Fruit fly (Drosophila melanogaster): ENCODE results near the gene CG10555.

The CG10555 gene

DNA sequence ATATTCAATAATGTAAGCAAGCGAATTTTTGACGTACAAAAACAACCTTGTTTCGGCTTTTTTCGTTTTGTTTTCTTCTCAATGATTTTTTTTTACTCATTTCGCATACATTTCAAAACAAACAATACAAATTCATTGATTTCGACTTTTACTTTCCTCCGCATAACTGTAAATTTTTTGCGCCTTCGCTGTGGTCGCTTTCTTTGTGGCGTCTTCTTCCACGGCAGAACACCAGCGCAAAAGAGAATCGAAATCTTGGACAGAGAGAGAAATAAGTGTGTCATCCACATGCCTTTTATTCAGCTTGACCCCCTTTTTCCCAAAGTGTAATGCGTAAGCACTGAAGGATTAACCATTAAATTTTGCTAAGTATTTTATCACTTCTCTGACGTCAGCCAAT lies 15.6 kb downstream of the CG10555 start:
- TF ChIP-seq Med (GFP tag) (peak; percentile 52), tna (GFP tag; IDR thresholded peaks at IDR 0.05; ENCODE audit: partially characterized antibody) (no peak), zen2 (GFP tag; IDR thresholded peaks at IDR 0.05; ENCODE audit: partially characterized antibody) (no peak), zf30C (GFP tag; optimal IDR thresholded peaks at IDR 0.05) (peak; percentile 55), CG2120 (GFP tag; optimal IDR thresholded peaks at IDR 0.05) (peak; percentile 9), al (GFP tag; IDR thresholded peaks at IDR 0.05) (no peak), Blimp-1 (GFP tag; optimal IDR thresholded peaks at IDR 0.05) (peak; percentile 73), row (GFP tag; IDR thresholded peaks at IDR 0.05) (0 out of 3 replicates have a peak, but pooled peaks have one; percentile 25), ro (GFP tag; IDR thresholded peaks at IDR 0.05) (no peak)

DNA sequence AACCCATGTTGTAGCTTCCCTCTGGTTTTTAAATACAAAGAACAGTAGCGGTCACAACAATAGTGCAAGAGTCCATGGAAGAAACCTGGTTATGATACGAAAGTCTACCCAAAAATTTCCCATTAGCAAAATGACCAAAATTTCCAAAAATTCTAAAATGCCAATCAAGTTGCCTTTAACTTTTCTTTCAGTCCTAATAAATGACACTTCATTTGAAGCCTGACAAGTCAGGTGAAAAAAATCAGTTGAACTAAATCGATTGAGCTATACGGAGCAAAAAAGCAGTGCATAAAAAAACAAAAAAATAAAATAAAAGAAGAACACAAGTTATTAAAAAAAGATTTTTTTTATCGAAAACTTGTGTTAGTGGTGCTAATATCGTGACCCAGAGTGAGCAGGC lies 16.9 kb downstream of the CG10555 start:
- TF ChIP-seq CG8944 (GFP tag; optimal IDR thresholded peaks at IDR 0.05), result no peak
- no peak for TF ChIP-seq CG13775 (GFP tag; optimal IDR thresholded peaks at IDR 0.05)
- TF ChIP-seq slou (GFP tag; optimal IDR thresholded peaks at IDR 0.05), result no peak
- no peak for TF ChIP-seq tap (tag; optimal IDR thresholded peaks at IDR 0.05)
- no peak for TF ChIP-seq hkb (optimal IDR thresholded peaks at IDR 0.05)
- no peak for TF ChIP-seq hkb (GFP tag; IDR thresholded peaks at IDR 0.05)
- TF ChIP-seq CG6272 (GFP tag; IDR thresholded peaks at IDR 0.05), result no peak
- no peak for TF ChIP-seq maf-S (GFP tag; optimal IDR thresholded peaks at IDR 0.05)
- no peak for TF ChIP-seq sna (GFP tag; IDR thresholded peaks at IDR 0.05; ENCODE audit: partially characterized antibody)
- TF ChIP-seq CkIIα-i1 (GFP tag; IDR thresholded peaks at IDR 0.05), result no peak
- TF ChIP-seq Deaf1 (tag; optimal IDR thresholded peaks at IDR 0.05), result no peak
- no peak for TF ChIP-seq NC2α (GFP tag; optimal IDR thresholded peaks at IDR 0.05)
- TF ChIP-seq CG7839 (tag; optimal IDR thresholded peaks at IDR 0.05), result no peak
- no peak for TF ChIP-seq phol (tag; optimal IDR thresholded peaks at IDR 0.05)
- no peak for TF ChIP-seq BtbVII (GFP tag; optimal IDR thresholded peaks at IDR 0.05)
- TF ChIP-seq CG14441 (GFP tag; IDR thresholded peaks at IDR 0.05), result no peak
- no peak for TF ChIP-seq CG30431 (GFP tag; optimal IDR thresholded peaks at IDR 0.05)
- TF ChIP-seq Atf6 (GFP tag; IDR thresholded peaks at IDR 0.05), result no peak
- TF ChIP-seq Med (GFP tag), result peak; percentile 12
- TF ChIP-seq Drgx (GFP tag; IDR thresholded peaks at IDR 0.05), result no peak
- TF ChIP-seq fru (optimal IDR thresholded peaks at IDR 0.05), result no peak
- TF ChIP-seq tx (GFP tag; optimal IDR thresholded peaks at IDR 0.05), result no peak
- no peak for TF ChIP-seq CG11695 (GFP tag; IDR thresholded peaks at IDR 0.05)
- TF ChIP-seq Nf-YB (GFP tag; optimal IDR thresholded peaks at IDR 0.05), result no peak
- TF ChIP-seq Ptx1 (GFP tag; IDR thresholded peaks at IDR 0.05), result 0 out of 2 replicates have a peak, but pooled peaks have one; percentile 19
- no peak for TF ChIP-seq CG6683 (GFP tag; optimal IDR thresholded peaks at IDR 0.05)
- peak; percentile 25 for TF ChIP-seq Ets65A (GFP tag)
- TF ChIP-seq CG9609 (GFP tag; optimal IDR thresholded peaks at IDR 0.05), result no peak
- TF ChIP-seq dati (GFP tag; IDR thresholded peaks at IDR 0.05), result no peak
- no peak for TF ChIP-seq CG3726 (GFP tag; IDR thresholded peaks at IDR 0.05)
- TF ChIP-seq CG1024 (GFP tag; IDR thresholded peaks at IDR 0.05), result no peak
- no peak for TF ChIP-seq fd96Cb (tag; optimal IDR thresholded peaks at IDR 0.05)
- TF ChIP-seq CG11696 (GFP tag; IDR thresholded peaks at IDR 0.05), result peak; percentile 56; the same call in 1 of the 2 replicates
- TF ChIP-seq luna (GFP tag; optimal IDR thresholded peaks at IDR 0.05), result no peak
- peak; percentile 5 for TF ChIP-seq CG11504 (tag; optimal IDR thresholded peaks at IDR 0.05)
- TF ChIP-seq pan (optimal IDR thresholded peaks at IDR 0.05), result no peak
- TF ChIP-seq pan (GFP tag; optimal IDR thresholded peaks at IDR 0.05 in 1 of 2, IDR thresholded peaks at IDR 0.05 in 1 of 2), result no peak
- no peak for TF ChIP-seq D (optimal IDR thresholded peaks at IDR 0.05)
- no peak for TF ChIP-seq D (GFP tag; optimal IDR thresholded peaks at IDR 0.05)
- no peak for TF ChIP-seq mirr (GFP tag; optimal IDR thresholded peaks at IDR 0.05)
- TF ChIP-seq CG11093 (GFP tag; IDR thresholded peaks at IDR 0.05), result no peak
- no peak for TF ChIP-seq CG17361 (GFP tag; IDR thresholded peaks at IDR 0.05)
- TF ChIP-seq sens (GFP tag), result peak; percentile 79
- no peak for TF ChIP-seq ind (GFP tag; optimal IDR thresholded peaks at IDR 0.05)
